Worm (Caenorhabditis elegans): ENCODE data around the gene ZC266.1.

DNA sequence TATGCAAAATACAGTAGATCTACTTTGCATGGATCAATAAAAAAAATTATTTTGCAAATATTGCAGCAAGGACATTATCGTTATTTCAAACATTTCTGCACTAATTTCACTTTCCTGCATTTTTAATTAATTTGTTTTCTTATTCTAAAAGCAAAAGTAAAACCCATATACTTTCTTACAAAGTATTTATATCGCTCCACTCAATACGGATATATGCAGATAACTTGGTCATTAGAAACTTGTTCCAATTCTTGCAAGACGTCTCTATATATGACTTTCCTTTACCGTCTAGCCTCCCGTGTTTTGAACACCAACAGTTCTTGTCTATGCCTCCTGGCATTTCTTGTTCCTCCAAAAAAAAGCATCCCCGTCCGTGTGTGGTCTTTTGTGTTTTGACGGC, 10.4 kb upstream of the ZC266.1 start, which contains the start of gene oac-24:
- TF ChIP-seq ceh-36 (tag; optimal IDR thresholded peaks at IDR 0.05) = no peak
- no peak for TF ChIP-seq pes-1 (GFP tag; IDR thresholded peaks at IDR 0.05)
- TF ChIP-seq flt-1 (GFP tag; IDR thresholded peaks at IDR 0.05) = no peak
- TF ChIP-seq ama-1 (optimal IDR thresholded peaks at IDR 0.05) = no peak
- TF ChIP-seq hmbx-1 (tag; optimal IDR thresholded peaks at IDR 0.05) = no peak
